Worm (Caenorhabditis elegans) whole organism, late embryonic: ENCODE measurements around the gene sqv-2.

ENCODE experiments used
- ceh-22 ChIP-seq: sonication (generic microtip); optimal IDR thresholded peaks from 2 replicates; lab custom pipeline; 2017; ENCODE audit warnings: missing biosample characterization, missing genetic modification characterization
- dve-1 ChIP-seq: sonication (generic microtip); optimal IDR thresholded peaks from 2 replicates; lab custom pipeline; 2017; ENCODE audit warnings: antibody characterized with exemption, mild to moderate bottlenecking, missing genetic modification characterization, missing compliant biosample characterization
- elt-2 ChIP-seq: sonication (generic microtip); optimal IDR thresholded peaks from 2 replicates; lab custom pipeline; 2016; ENCODE audit warnings: missing genetic modification reagents, missing genetic modification characterization, missing compliant biosample characterization
- nfya-1 ChIP-seq: sonication (generic microtip); optimal IDR thresholded peaks from 2 replicates; lab custom pipeline; 2017; ENCODE audit warnings: missing genetic modification characterization, mild to moderate bottlenecking, missing compliant biosample characterization, antibody characterized with exemption, moderate library complexity
- nhr-232 ChIP-seq: sonication (generic microtip); optimal IDR thresholded peaks from 2 replicates; lab custom pipeline; 2016; ENCODE audit warnings: missing genetic modification characterization, missing compliant biosample characterization
- odd-2 ChIP-seq: sonication (generic microtip); optimal IDR thresholded peaks from 2 replicates; lab custom pipeline; 2017; ENCODE audit warnings: antibody characterized with exemption, mild to moderate bottlenecking, missing genetic modification characterization, missing compliant biosample characterization

- TF ChIP-seq elt-2 (tag; lab: Kevin White, UChicago), result no peak
- TF ChIP-seq dve-1 (tag; lab: Kevin White, UChicago), result no peak
- no peak for TF ChIP-seq nhr-232 (tag; lab: Kevin White, UChicago)
- TF ChIP-seq ceh-22 (tag; lab: Kevin White, UChicago), result no peak
- TF ChIP-seq nfya-1, result no peak
- no peak for TF ChIP-seq odd-2
Observed at ce11 chrII:2919074-2919857, 25.1 kb upstream of the sqv-2 start, which contains the start of the genes ncap-1 and Y110A2AR.1.
